Worm (Caenorhabditis elegans) whole organism, mixed stage, embryonic: ENCODE results near the gene ZC168.2.
A peak's percentile ranks its signal among the peaks of the same experiment; 100 is the strongest.

ENCODE experiments used
- M03D4.4 ChIP-seq: sonication (generic microtip); optimal IDR thresholded peaks from 2 replicates; lab custom pipeline; 2017; ENCODE audit warnings: mild to moderate bottlenecking, missing genetic modification characterization, missing compliant biosample characterization
- blmp-1 ChIP-seq: fragments of 150-350 bp; optimal IDR thresholded peaks from 2 replicates; lab custom pipeline; 2014; ENCODE audit warnings: missing biosample characterization, missing genetic modification characterization
- ceh-39 ChIP-seq: fragments of 150-350 bp; optimal IDR thresholded peaks from 2 replicates; lab custom pipeline; 2014; ENCODE audit warnings: missing biosample characterization, missing genetic modification characterization
- ceh-43 ChIP-seq: fragments of 200-800 bp; sonication (Bioruptor generic); optimal IDR thresholded peaks from 2 replicates; lab custom pipeline; 2018; ENCODE audit warnings: mild to moderate bottlenecking, missing genetic modification characterization, moderate library complexity, missing compliant biosample characterization
- ceh-83 ChIP-seq: fragments of 200-800 bp; sonication (Bioruptor generic); optimal IDR thresholded peaks from 2 replicates; lab custom pipeline; 2018; ENCODE audit warnings: mild to moderate bottlenecking, missing genetic modification characterization, missing compliant biosample characterization
- ces-1 ChIP-seq: fragments of 150-350 bp; optimal IDR thresholded peaks from 2 replicates; lab custom pipeline; 2014; ENCODE audit warnings: missing biosample characterization, missing genetic modification reagents, missing genetic modification characterization
- cnd-1 ChIP-seq: fragments of 200-800 bp; sonication (Bioruptor generic); optimal IDR thresholded peaks from 2 replicates; lab custom pipeline; 2018; ENCODE audit warnings: mild to moderate bottlenecking, missing genetic modification characterization, missing compliant biosample characterization
- drap-1 ChIP-seq: fragments of 200-800 bp; sonication (Bioruptor generic); optimal IDR thresholded peaks from 3 replicates; lab custom pipeline; 2018; ENCODE audit warnings: mild to moderate bottlenecking, missing genetic modification characterization, missing compliant biosample characterization
- elt-1 ChIP-seq: sonication (generic microtip); optimal IDR thresholded peaks from 2 replicates; lab custom pipeline; 2017; ENCODE audit warnings: missing genetic modification characterization, mild to moderate bottlenecking, missing compliant biosample characterization, antibody characterized with exemption, moderate library complexity, borderline replicate concordance; ENCODE audit not compliant: insufficient read depth
- elt-3 ChIP-seq: fragments of 150-350 bp; optimal IDR thresholded peaks from 2 replicates; lab custom pipeline; 2014; ENCODE audit warnings: missing biosample characterization, missing genetic modification characterization
- flh-1 ChIP-seq: fragments of 200-800 bp; sonication (Bioruptor generic); optimal IDR thresholded peaks from 2 replicates; lab custom pipeline; 2018; ENCODE audit warnings: mild to moderate bottlenecking, missing genetic modification characterization, moderate library complexity, missing compliant biosample characterization
- ham-2 ChIP-seq: fragments of 200-800 bp; sonication (Bioruptor generic); optimal IDR thresholded peaks from 2 replicates; lab custom pipeline; 2018; ENCODE audit warnings: mild to moderate bottlenecking, missing genetic modification characterization, missing compliant biosample characterization
- hlh-1 ChIP-seq: fragments of 150-350 bp; optimal IDR thresholded peaks from 2 replicates; lab custom pipeline; 2014; ENCODE audit warnings: missing biosample characterization, missing genetic modification reagents, missing genetic modification characterization
- lin-13 ChIP-seq: fragments of 150-350 bp; optimal IDR thresholded peaks from 2 replicates; lab custom pipeline; 2014; ENCODE audit warnings: missing biosample characterization, missing genetic modification characterization
- lsy-2 ChIP-seq: fragments of 150-350 bp; optimal IDR thresholded peaks from 2 replicates; lab custom pipeline; 2014; ENCODE audit warnings: missing biosample characterization, missing genetic modification characterization
- mab-5 ChIP-seq: fragments of 150-350 bp; optimal IDR thresholded peaks from 2 replicates; lab custom pipeline; 2014; ENCODE audit warnings: missing biosample characterization, missing genetic modification characterization
- mep-1 ChIP-seq: fragments of 150-350 bp; optimal IDR thresholded peaks from 2 replicates; lab custom pipeline; 2017; ENCODE audit warnings: missing biosample characterization, missing genetic modification reagents, missing genetic modification characterization, inconsistent platforms
- mls-2 ChIP-seq: sonication (generic microtip); optimal IDR thresholded peaks from 2 replicates; lab custom pipeline; 2016; ENCODE audit warnings: mild to moderate bottlenecking, missing genetic modification characterization, moderate library complexity, missing compliant biosample characterization
- nhr-12 ChIP-seq: fragments of 150-350 bp; optimal IDR thresholded peaks from 2 replicates; lab custom pipeline; 2014; ENCODE audit warnings: missing biosample characterization, missing genetic modification characterization
- nhr-237 ChIP-seq: fragments of 150-350 bp; optimal IDR thresholded peaks from 2 replicates; lab custom pipeline; 2014; ENCODE audit warnings: missing biosample characterization, missing genetic modification characterization
- nhr-28 ChIP-seq: fragments of 150-350 bp; optimal IDR thresholded peaks from 2 replicates; lab custom pipeline; 2014; ENCODE audit warnings: missing biosample characterization, missing genetic modification characterization
- nhr-76 ChIP-seq: sonication (generic microtip); optimal IDR thresholded peaks from 2 replicates; lab custom pipeline; 2017; ENCODE audit warnings: missing biosample characterization, missing genetic modification characterization
- pha-4 ChIP-seq: fragments of 150-350 bp; optimal IDR thresholded peaks from 2 replicates; lab custom pipeline; 2018; ENCODE audit warnings: missing biosample characterization, missing genetic modification reagents, missing genetic modification characterization
- snpc-4 ChIP-seq: fragments of 150-350 bp; optimal IDR thresholded peaks from 2 replicates; lab custom pipeline; 2014; ENCODE audit warnings: missing biosample characterization, missing genetic modification characterization
- sptf-1 ChIP-seq: sonication (generic microtip); optimal IDR thresholded peaks from 2 replicates; lab custom pipeline; 2017; ENCODE audit warnings: mild to moderate bottlenecking, missing genetic modification characterization, moderate library complexity, missing compliant biosample characterization
- tbx-8 ChIP-seq: fragments of 200-800 bp; sonication (Bioruptor generic); optimal IDR thresholded peaks from 2 replicates; lab custom pipeline; 2018; ENCODE audit warnings: mild to moderate bottlenecking, missing genetic modification characterization, moderate library complexity, missing compliant biosample characterization
- unc-120 ChIP-seq: sonication (generic microtip); optimal IDR thresholded peaks from 2 replicates; lab custom pipeline; 2017; ENCODE audit warnings: missing genetic modification characterization, missing compliant biosample characterization; ENCODE audit not compliant: poor library complexity, severe bottlenecking
- unc-39 ChIP-seq: fragments of 150-350 bp; optimal IDR thresholded peaks from 2 replicates; lab custom pipeline; 2014; ENCODE audit warnings: missing biosample characterization, missing genetic modification characterization
- unc-62 ChIP-seq: fragments of 150-350 bp; optimal IDR thresholded peaks from 2 replicates; lab custom pipeline; 2014; ENCODE audit warnings: missing biosample characterization, missing genetic modification reagents, missing genetic modification characterization
- ztf-11 ChIP-seq: fragments of 150-350 bp; optimal IDR thresholded peaks from 2 replicates; lab custom pipeline; 2014; ENCODE audit warnings: missing biosample characterization, missing genetic modification characterization

ZC168.2 gene

DNA sequence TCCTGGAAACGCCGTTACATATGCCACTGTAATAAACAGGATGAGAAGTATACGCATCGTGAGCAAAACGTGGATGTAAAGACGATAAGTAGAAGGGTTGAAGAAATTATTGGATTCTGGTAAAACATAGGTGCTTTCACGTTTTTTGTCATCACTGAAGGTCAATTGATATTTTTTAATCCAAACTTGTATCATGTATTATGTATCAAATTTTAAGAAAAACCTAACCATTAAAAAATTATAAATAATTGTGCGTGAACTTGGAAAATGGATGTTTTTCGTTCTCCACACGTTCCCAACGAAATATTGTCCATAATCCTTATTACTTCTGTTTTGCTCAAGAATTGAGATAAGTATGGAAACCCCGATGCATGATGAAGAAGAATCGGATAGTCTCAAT is 37.7 kb upstream of the ZC168.2 start, which contains the start of gene R102.8:
Gene R102.8 (minus strand): TSS at position 101 of the 400 bp plus-strand sequence.
- TF ChIP-seq snpc-4 (tag; lab: Kevin White, UChicago) (no peak), mab-5 (tag; lab: Kevin White, UChicago) (no peak), nhr-28 (no peak)

DNA sequence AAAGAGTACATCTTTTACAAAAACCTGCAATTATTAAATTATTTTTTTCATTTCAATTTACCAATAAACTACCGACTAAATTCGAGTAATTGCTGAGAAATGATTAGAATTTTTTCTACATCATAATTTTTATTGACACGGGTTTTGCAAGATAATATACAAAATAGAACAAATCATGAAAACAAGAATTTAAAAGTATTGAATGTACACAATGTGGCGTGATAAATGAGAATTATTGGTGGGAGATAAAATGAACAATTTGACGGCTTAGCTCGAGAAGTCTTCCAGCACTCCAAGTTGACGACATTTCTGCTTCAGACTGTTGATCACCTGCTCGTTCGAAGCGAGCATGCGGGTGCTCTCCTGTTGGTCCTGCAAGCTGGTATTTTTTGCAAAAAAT is 32.6 kb upstream of the ZC168.2 start, which contains the start of gene R102.4:
Gene R102.4 (minus strand): TSS at position 101 of the 400 bp plus-strand sequence.
- TF ChIP-seq blmp-1 (tag; lab: Kevin White, UChicago) (no peak), pha-4 (tag; lab: Kevin White, UChicago) (no peak), unc-120 (no peak), ceh-43 (GFP tag; lab: Kevin White, UChicago) (no peak), lin-13 (no peak), unc-39 (tag; lab: Kevin White, UChicago) (no peak), mab-5 (tag; lab: Kevin White, UChicago) (no peak), ham-2 (GFP tag; lab: Kevin White, UChicago) (no peak), nhr-237 (tag; lab: Kevin White, UChicago) (no peak), unc-62 (GFP tag; lab: Kevin White, UChicago) (no peak), ces-1 (GFP tag; lab: Kevin White, UChicago) (no peak), ceh-39 (tag; lab: Kevin White, UChicago) (no peak), nhr-12 (tag; lab: Kevin White, UChicago) (no peak), cnd-1 (tag; lab: Kevin White, UChicago) (no peak), M03D4.4 (tag; lab: Kevin White, UChicago) (no peak), sptf-1 (no peak)

DNA sequence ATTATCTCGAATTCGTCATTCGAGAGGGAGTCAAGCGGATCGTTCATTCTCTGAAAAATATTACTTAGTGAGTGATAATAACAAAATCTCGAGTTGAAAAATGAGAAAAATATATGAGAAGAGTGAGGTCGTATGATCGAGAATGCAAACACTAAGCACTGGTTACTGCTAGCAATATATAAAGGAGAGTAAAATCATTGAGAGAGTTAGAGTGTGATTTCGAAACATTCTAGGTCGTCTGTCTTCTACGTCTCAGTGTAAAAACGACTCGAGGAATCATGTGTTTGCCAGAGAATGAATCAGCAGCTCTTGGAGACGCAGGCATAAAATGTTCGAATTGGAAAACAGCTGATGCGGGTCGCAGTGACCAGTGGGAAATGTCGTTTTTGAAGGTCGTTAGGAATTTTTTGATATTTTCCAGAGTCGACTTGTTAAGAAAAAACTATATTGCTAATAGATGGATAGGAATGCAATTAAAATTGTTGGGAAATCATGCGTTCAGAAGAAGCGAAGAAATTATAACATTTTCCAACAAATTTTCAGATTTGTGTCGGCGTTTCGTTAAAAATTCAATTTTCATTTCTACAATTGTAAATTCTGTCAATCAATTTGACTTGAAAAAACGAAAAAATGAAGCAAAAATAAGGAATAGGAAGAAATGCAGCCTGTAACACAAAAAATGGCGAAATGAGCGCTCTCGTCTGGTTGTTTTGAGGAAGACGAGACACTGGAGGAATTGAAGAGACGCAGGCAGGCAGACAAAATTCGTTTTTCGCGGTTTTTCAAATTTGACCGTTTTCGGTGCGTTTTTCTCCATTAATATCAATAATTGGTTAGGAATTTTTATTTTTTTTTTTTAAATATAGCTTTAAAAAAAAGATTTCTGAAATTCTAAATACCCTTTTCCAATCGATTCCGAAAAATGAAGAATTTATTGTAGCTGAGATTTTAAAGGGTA is 30.5 kb upstream of the ZC168.2 start, which contains the start of gene allo-1:
Gene allo-1 (minus strand): TSS at position 51 of the 958 bp plus-strand sequence.
- TF ChIP-seq lsy-2 (tag; lab: Kevin White, UChicago), result peak; percentile 10
- TF ChIP-seq blmp-1 (tag; lab: Kevin White, UChicago), result no peak
- TF ChIP-seq drap-1 (GFP tag; lab: Kevin White, UChicago), result no peak
- TF ChIP-seq hlh-1 (tag; lab: Kevin White, UChicago), result peak; percentile 95
- no peak for TF ChIP-seq ces-1 (GFP tag; lab: Kevin White, UChicago)

DNA sequence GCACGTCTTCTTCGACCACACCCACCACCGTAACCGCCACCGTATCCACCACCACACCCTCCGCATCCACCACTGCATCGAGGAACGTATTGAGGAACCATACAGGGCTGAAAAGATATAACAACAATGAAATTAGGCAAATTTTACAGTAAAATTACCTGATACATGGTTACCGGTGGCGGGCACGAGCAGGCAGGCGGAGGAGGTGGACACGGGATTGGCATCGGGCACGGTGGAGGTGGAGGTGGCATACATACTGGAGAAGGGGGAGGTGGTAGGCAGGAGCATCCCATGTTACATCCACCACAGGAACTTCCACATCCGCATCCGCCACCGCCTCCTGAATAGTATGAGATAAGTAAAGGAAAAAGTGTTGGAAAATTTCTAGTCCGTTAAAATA is 29.3 kb upstream of the ZC168.2 start:
- TF ChIP-seq ces-1 (GFP tag; lab: Kevin White, UChicago) (no peak), mep-1 (tag; lab: Kevin White, UChicago) (no peak), hlh-1 (tag; lab: Kevin White, UChicago) (no peak)
- TF ChIP-seq, all 35 proteins: peak for 0

DNA sequence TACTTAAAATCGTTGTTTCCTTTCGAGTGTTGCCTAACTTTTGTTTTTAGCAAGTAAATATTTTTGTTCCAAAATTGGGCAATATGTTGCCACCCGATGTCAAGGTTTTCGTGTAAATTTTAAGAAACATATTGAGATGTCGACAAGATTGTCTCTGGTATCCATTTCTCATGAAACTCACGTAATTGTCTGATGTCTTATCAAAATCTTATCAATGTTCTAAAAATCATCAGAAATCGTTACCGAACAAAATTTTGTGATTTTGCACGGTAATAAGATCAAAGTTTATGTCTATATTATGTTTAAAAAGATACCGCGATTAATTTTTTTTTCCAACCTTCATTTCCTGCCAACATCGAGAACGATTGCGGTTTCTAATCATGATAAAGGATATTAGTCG is 28.8 kb upstream of the ZC168.2 start:
- no peak for TF ChIP-seq flh-1 (GFP tag; lab: Kevin White, UChicago)
- no peak for TF ChIP-seq mls-2 (tag; lab: Kevin White, UChicago)
- no peak for TF ChIP-seq unc-120
- no peak for TF ChIP-seq ham-2 (GFP tag; lab: Kevin White, UChicago)
- no peak for TF ChIP-seq ces-1 (GFP tag; lab: Kevin White, UChicago)
- no peak for TF ChIP-seq tbx-8 (GFP tag; lab: Kevin White, UChicago)
- no peak for TF ChIP-seq ceh-39 (tag; lab: Kevin White, UChicago)
- no peak for TF ChIP-seq lin-13
- no peak for TF ChIP-seq cnd-1 (tag; lab: Kevin White, UChicago)
- TF ChIP-seq nhr-12 (tag; lab: Kevin White, UChicago), result no peak
- TF ChIP-seq elt-3 (tag; lab: Kevin White, UChicago), result no peak
- no peak for TF ChIP-seq elt-1 (tag; lab: Kevin White, UChicago)
- no peak for TF ChIP-seq ztf-11 (tag; lab: Kevin White, UChicago)
- no peak for TF ChIP-seq unc-62 (GFP tag; lab: Kevin White, UChicago)
- no peak for TF ChIP-seq ceh-83 (GFP tag; lab: Kevin White, UChicago)
- no peak for TF ChIP-seq nhr-237 (tag; lab: Kevin White, UChicago)
- TF ChIP-seq mab-5 (tag; lab: Kevin White, UChicago), result no peak
- no peak for TF ChIP-seq pha-4 (tag; lab: Kevin White, UChicago)
- TF ChIP-seq nhr-76, result no peak
